Worm (Caenorhabditis elegans) whole organism, midembryonic: ENCODE data around the gene sds-22.

Source experiments
- klf-2 ChIP-seq: fragments of 200-800 bp; sonication (Bioruptor generic); conservative IDR thresholded peaks from 2 replicates; pipeline ENCODE4 v1.3.6; 2022; ENCODE audit warnings: missing genetic modification reagents, missing genetic modification characterization, missing compliant biosample characterization
- ztf-29 ChIP-seq: fragments of 200-800 bp; sonication (Bioruptor generic); IDR thresholded peaks from 2 replicates; pipeline ENCODE4 v1.3.6; 2022; ENCODE audit warnings: missing genetic modification reagents, missing genetic modification characterization, missing compliant biosample characterization

DNA sequence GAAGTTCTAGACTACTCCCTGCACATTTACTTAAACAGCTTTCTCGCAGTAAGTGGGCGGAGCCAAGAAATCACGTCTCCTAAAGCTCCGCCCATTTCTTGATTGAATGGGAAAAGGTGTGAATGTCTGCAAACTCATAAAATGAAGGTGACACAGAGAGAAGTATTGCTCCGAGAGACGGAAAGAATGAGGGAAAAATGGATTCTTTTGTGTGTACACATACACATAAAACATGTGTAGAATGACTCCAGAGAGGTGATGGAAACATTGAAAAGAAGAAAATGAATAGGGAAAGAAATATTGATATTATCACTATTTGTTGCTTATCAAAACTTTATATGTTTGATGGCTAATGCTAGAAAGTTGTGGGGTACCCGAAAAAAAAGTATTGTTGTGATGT lies 6.7 kb upstream of the sds-22 start:
- no peak for TF ChIP-seq ztf-29 (GFP tag; lab: Robert Waterston, UW)
- TF ChIP-seq klf-2 (GFP tag; lab: Robert Waterston, UW) = no peak
